Fruit fly (Drosophila melanogaster) whole organism, pupa: ENCODE results near the gene CG14135.

Experiments
- CG10348 ChIP-seq: fragments of 200-800 bp; sonication (Bioruptor generic); IDR thresholded peaks from 2 replicates; pipeline ENCODE4 v1.3.6; 2022; ENCODE audit warnings: missing biosample characterization, missing genetic modification characterization
- CG13204 ChIP-seq: fragments of 200-800 bp; sonication (Bioruptor generic); optimal IDR thresholded peaks from 2 replicates; lab custom pipeline; 2018; ENCODE audit warnings: missing biosample characterization, mild to moderate bottlenecking, missing genetic modification characterization, moderate library complexity
- CG14655 ChIP-seq: fragments of 200-800 bp; sonication (Bioruptor generic); optimal IDR thresholded peaks from 3 replicates; lab custom pipeline; 2017; ENCODE audit warnings: mild to moderate bottlenecking, missing biosample characterization, missing genetic modification reagents, missing genetic modification characterization
- CG17806 ChIP-seq: fragments of 200-800 bp; sonication (Bioruptor generic); optimal IDR thresholded peaks from 2 replicates; lab custom pipeline; 2018; ENCODE audit warnings: missing biosample characterization, mild to moderate bottlenecking, missing genetic modification characterization, moderate library complexity
- CG32121 ChIP-seq: fragments of 200-800 bp; sonication (Bioruptor generic); IDR thresholded peaks from 2 replicates; pipeline ENCODE4 v1.3.6; 2022; ENCODE audit warnings: missing biosample characterization, missing genetic modification characterization
- CG4496 ChIP-seq: fragments of 200-800 bp; sonication (Bioruptor generic); IDR thresholded peaks from 3 replicates; pipeline ENCODE4 v1.3.6; 2022; ENCODE audit warnings: missing biosample characterization, missing genetic modification characterization
- CG8301 ChIP-seq: fragments of 200-800 bp; sonication (Bioruptor generic); optimal IDR thresholded peaks from 2 replicates; lab custom pipeline; 2018; ENCODE audit warnings: missing biosample characterization, mild to moderate bottlenecking, missing genetic modification characterization
- EcR ChIP-seq: fragments of 200-800 bp; sonication (Bioruptor generic); optimal IDR thresholded peaks from 3 replicates; lab custom pipeline; 2019; ENCODE audit warnings: missing biosample characterization, missing genetic modification characterization, mild to moderate bottlenecking, moderate library complexity, missing genetic modification reagents
- Ets98B ChIP-seq: fragments of 200-800 bp; sonication (Bioruptor generic); IDR thresholded peaks from 2 replicates; pipeline ENCODE4 v1.3.6; 2022; ENCODE audit warnings: missing biosample characterization, missing genetic modification characterization
- Pif1A ChIP-seq: fragments of 200-800 bp; sonication (Bioruptor generic); optimal IDR thresholded peaks from 3 replicates; lab custom pipeline; 2016; ENCODE audit warnings: missing biosample characterization, missing genetic modification characterization
- Pif1B ChIP-seq: fragments of 200-800 bp; sonication (Bioruptor generic); optimal IDR thresholded peaks from 3 replicates; lab custom pipeline; 2016; ENCODE audit warnings: missing biosample characterization, missing genetic modification characterization
- gl ChIP-seq: fragments of 200-800 bp; sonication (Bioruptor generic); optimal IDR thresholded peaks from 2 replicates; lab custom pipeline; 2018; ENCODE audit warnings: missing biosample characterization, mild to moderate bottlenecking, missing genetic modification characterization
- rn ChIP-seq: fragments of 200-800 bp; sonication (Bioruptor generic); IDR thresholded peaks from 2 replicates; pipeline ENCODE4 v1.3.6; 2022; ENCODE audit warnings: missing biosample characterization, missing genetic modification characterization

CG14135 gene

dm6 chr3L:11721498-11721946 lies 30.2 kb downstream of the CG14135 start:
- no peak for TF ChIP-seq Pif1B
- no peak for TF ChIP-seq EcR (GFP tag; lab: Kevin White, UChicago)
- no peak for TF ChIP-seq CG17806
- TF ChIP-seq Pif1A (GFP tag; lab: Kevin White, UChicago): no peak

DNA sequence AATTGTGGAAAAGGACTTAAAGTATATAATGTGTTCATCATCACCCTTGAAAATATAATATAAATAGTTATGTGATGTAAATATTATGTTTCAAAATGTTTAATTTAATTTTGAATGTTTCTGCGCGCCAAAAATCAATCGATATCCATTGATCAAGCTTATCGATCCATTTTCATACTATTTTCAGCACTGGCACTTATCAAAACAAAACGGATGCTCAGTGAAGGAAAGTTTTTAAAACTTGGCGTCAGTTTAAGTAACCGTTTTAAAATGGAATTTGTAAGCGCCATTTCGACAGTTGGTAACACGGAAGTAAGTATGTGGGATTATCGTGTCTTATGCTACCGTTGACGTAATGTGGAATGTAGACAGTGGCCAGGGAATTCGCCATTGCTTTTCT lies 36.8 kb downstream of the CG14135 start, which contains the start of gene sunn:
Gene sunn (plus strand): TSS at position 202 of the 400 bp plus-strand sequence.
- TF ChIP-seq CG13204 (GFP tag; lab: Kevin White, UChicago) (no peak), CG32121 (GFP tag; lab: Robert Waterston, UW) (no peak), CG8301 (tag; lab: Kevin White, UChicago) (no peak), EcR (GFP tag; lab: Kevin White, UChicago) (no peak), rn (GFP tag; lab: Robert Waterston, UW) (no peak), CG4496 (no peak), Ets98B (no peak), CG10348 (GFP tag; lab: Robert Waterston, UW) (no peak), gl (tag; lab: Kevin White, UChicago) (no peak)

DNA sequence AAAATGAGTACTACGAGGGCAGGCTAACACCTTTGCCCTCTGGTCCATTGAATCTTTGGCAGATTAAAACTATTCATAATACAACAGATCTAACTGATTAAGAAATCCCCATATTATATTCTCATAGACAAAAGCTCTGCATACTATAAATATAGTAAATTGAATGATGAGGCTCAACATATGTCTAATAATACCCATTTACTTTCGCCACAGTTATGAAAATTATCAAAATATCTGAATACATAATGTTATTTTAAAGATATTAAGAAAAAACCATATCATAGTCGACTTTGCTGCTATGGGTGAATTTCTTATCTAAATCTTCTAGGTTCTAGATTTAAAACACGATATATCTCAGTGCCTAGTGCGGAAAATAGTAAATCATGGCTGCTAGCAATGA lies 40.5 kb downstream of the CG14135 start, which contains the start of gene CG32087:
Gene CG32087 (plus strand): TSS at position 301 of the 400 bp plus-strand sequence.
- no peak for TF ChIP-seq CG14655
- TF ChIP-seq, all 21 proteins: peak for 0
